Worm (Caenorhabditis elegans): ENCODE measurements around the gene cest-32.

DNA sequence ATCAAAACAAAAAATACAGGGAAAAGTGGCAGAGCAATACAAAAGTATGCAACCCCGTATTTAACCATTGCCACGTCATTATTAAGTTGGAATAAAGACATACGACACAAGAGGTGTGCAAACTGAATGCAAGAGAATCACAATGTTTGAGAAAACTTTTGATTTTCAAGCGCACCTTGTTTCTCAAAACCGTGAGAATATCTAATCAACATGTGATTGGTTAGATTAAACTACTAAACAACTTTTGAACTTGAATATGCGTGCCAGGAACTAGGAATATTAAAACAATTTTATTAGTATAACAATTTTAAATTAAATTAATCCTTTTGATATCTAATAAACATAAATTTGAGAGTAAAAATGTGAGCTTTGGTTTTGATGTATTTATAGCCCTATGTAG lies 25.8 kb upstream of the cest-32 start, which contains the start of gene srt-70:
- TF ChIP-seq nhr-77 (tag; optimal IDR thresholded peaks at IDR 0.05) (no peak), zag-1 (tag; optimal IDR thresholded peaks at IDR 0.05) (no peak), daf-12 (tag; optimal IDR thresholded peaks at IDR 0.05) (no peak), nhr-76 (tag; optimal IDR thresholded peaks at IDR 0.05) (no peak), fos-1 (tag; optimal IDR thresholded peaks at IDR 0.05) (no peak), ztf-11 (tag; optimal IDR thresholded peaks at IDR 0.05) (no peak), ceh-32 (tag; optimal IDR thresholded peaks at IDR 0.05; ENCODE audit: poor library complexity) (no peak), duxl-1 (tag; optimal IDR thresholded peaks at IDR 0.05; ENCODE audit: poor library complexity) (no peak), ama-1 (optimal IDR thresholded peaks at IDR 0.05) (no peak), mxl-2 (GFP tag; conservative IDR thresholded peaks at IDR 0.05) (no peak), nhr-28 (tag; optimal IDR thresholded peaks at IDR 0.05) (no peak)
